Worm (Caenorhabditis elegans): ENCODE results near the gene glb-25.
A peak's percentile ranks its signal among the peaks of the same experiment; 100 is the strongest.

Gene glb-25

ce11 chrV:1927015-1927414, 11.0 kb upstream of the glb-25 start, which contains the start of gene T06A1.5:
Gene T06A1.5, plus strand, starts transcription at chrV:1927223.
- no peak for TF ChIP-seq cebp-2 (GFP tag; IDR thresholded peaks at IDR 0.05)
- peak; percentile 74 for TF ChIP-seq nhr-80 (tag; optimal IDR thresholded peaks at IDR 0.05)

- no peak for TF ChIP-seq ztf-28 (GFP tag; IDR thresholded peaks at IDR 0.05)
- TF ChIP-seq ccch-3 (GFP tag; optimal IDR thresholded peaks at IDR 0.05): no peak
- TF ChIP-seq pha-4 (tag; optimal IDR thresholded peaks at IDR 0.05): no peak
- no peak for TF ChIP-seq madf-3 (GFP tag; IDR thresholded peaks at IDR 0.05)
- TF ChIP-seq attf-3 (GFP tag; conservative IDR thresholded peaks at IDR 0.05): no peak
Measured at ce11 chrV:1928473-1928872, 9.6 kb upstream of the glb-25 start.

- TF ChIP-seq C06A6.2 (GFP tag; conservative IDR thresholded peaks at IDR 0.05) (no peak), ZK185.1 (tag; optimal IDR thresholded peaks at IDR 0.05; ENCODE audit: poor library complexity, severe bottlenecking) (no peak)
Measured at ce11 chrV:1935494-1935893, 2.6 kb upstream of the glb-25 start.

- TF ChIP-seq K12H6.12 (tag; optimal IDR thresholded peaks at IDR 0.05) (no peak), ceh-27 (GFP tag; optimal IDR thresholded peaks at IDR 0.05) (peak; percentile 12)
Measured at ce11 chrV:1940472-1941221, 2.6 kb downstream of the glb-25 start.

ce11 chrV:1943465-1943864, 5.4 kb downstream of the glb-25 start:
- TF ChIP-seq B0035.1 (tag; optimal IDR thresholded peaks at IDR 0.05) (no peak), attf-3 (GFP tag; conservative IDR thresholded peaks at IDR 0.05) (no peak), lin-40 (tag; optimal IDR thresholded peaks at IDR 0.05) (peak; percentile 17), nfya-1 (tag; optimal IDR thresholded peaks at IDR 0.05; ENCODE audit: borderline replicate concordance, insufficient read depth) (no peak), F57A8.1 (GFP tag; optimal IDR thresholded peaks at IDR 0.05) (peak; percentile 23), zfh-2 (GFP tag; conservative IDR thresholded peaks at IDR 0.05) (peak; percentile 86), egrh-3 (GFP tag; IDR thresholded peaks at IDR 0.05) (0 out of 2 replicates have a peak, but pooled peaks have one; percentile 15), C17E4.6 (GFP tag; IDR thresholded peaks at IDR 0.05) (no peak), hmg-1.2 (GFP tag; IDR thresholded peaks at IDR 0.05) (0 out of 2 replicates have a peak, but pooled peaks have one; percentile 7), K12H6.12 (tag; optimal IDR thresholded peaks at IDR 0.05) (peak; percentile 61), mcd-1 (GFP tag; IDR thresholded peaks at IDR 0.05) (peak; percentile 25; the same call in 1 of the 2 replicates), ceh-27 (GFP tag; optimal IDR thresholded peaks at IDR 0.05) (peak; percentile 12), ZK185.1 (tag; optimal IDR thresholded peaks at IDR 0.05; ENCODE audit: poor library complexity, severe bottlenecking) (no peak), cebp-1 (GFP tag; IDR thresholded peaks at IDR 0.05) (no peak), cebp-1 (tag; optimal IDR thresholded peaks at IDR 0.05) (peak; percentile 47)

- TF ChIP-seq snpc-4 (GFP tag; optimal IDR thresholded peaks at IDR 0.05) (no peak), snpc-4 (tag; optimal IDR thresholded peaks at IDR 0.05) (no peak), C06A6.2 (GFP tag; conservative IDR thresholded peaks at IDR 0.05) (no peak), gei-17 (GFP tag; optimal IDR thresholded peaks at IDR 0.05) (no peak), rec-8 (tag; optimal IDR thresholded peaks at IDR 0.05) (no peak), B0019.2 (GFP tag; conservative IDR thresholded peaks at IDR 0.05) (no peak), dox-1 (GFP tag; IDR thresholded peaks at IDR 0.05) (no peak), lin-54 (GFP tag; optimal IDR thresholded peaks at IDR 0.05) (no peak), Y67H2A.10 (GFP tag; conservative IDR thresholded peaks at IDR 0.05) (no peak), tbp1 (GFP tag; optimal IDR thresholded peaks at IDR 0.05) (no peak), sdz-38 (tag; optimal IDR thresholded peaks at IDR 0.05) (no peak), ets-4 (GFP tag; optimal IDR thresholded peaks at IDR 0.05) (no peak), aptf-3 (GFP tag; IDR thresholded peaks at IDR 0.05) (no peak), C17E4.6 (GFP tag; IDR thresholded peaks at IDR 0.05) (no peak), F57C9.4 (tag; optimal IDR thresholded peaks at IDR 0.05) (no peak)
Measured at ce11 chrV:1945875-1946274, 7.8 kb downstream of the glb-25 start.
